Fruit fly (Drosophila melanogaster) whole organism, wandering third instar larva: ENCODE measurements around the gene CG15773.

Source experiments
- Abd-B ChIP-seq: fragments of >200 bp; optimal IDR thresholded peaks from 2 replicates; lab custom pipeline; 2017; ENCODE audit warnings: missing biosample characterization, missing genetic modification characterization
- CG32264 ChIP-seq: fragments of 200-800 bp; sonication (Bioruptor generic); optimal IDR thresholded peaks from 2 replicates; lab custom pipeline; 2016; ENCODE audit warnings: missing biosample characterization, missing genetic modification characterization
- CG9705 ChIP-seq: fragments of 200-800 bp; sonication (Bioruptor generic); optimal IDR thresholded peaks from 2 replicates; lab custom pipeline; 2018; ENCODE audit warnings: missing biosample characterization, mild to moderate bottlenecking, missing genetic modification characterization
- CrebA ChIP-seq: fragments of 200-800 bp; sonication (Bioruptor generic); optimal IDR thresholded peaks from 2 replicates; lab custom pipeline; 2016; ENCODE audit warnings: missing biosample characterization, mild to moderate bottlenecking, missing genetic modification characterization, borderline replicate concordance
- Dfd ChIP-seq: fragments of >200 bp; optimal IDR thresholded peaks from 2 replicates; lab custom pipeline; 2017; ENCODE audit warnings: missing biosample characterization, missing genetic modification characterization
- Dif ChIP-seq: fragments of 200-275, 200-300 bp; sonication (Bioruptor generic); optimal IDR thresholded peaks from 2 replicates; lab custom pipeline; 2018; ENCODE audit warnings: missing biosample characterization, missing genetic modification characterization; ENCODE audit not compliant: partially characterized antibody
- GATAd ChIP-seq: sonication (Bioruptor generic); optimal IDR thresholded peaks from 2 replicates; lab custom pipeline; 2016; ENCODE audit warnings: missing biosample characterization, missing genetic modification characterization
- HLH106 ChIP-seq: fragments of 200-800 bp; optimal IDR thresholded peaks from 3 replicates; lab custom pipeline; 2019; ENCODE audit warnings: missing biosample characterization, mild to moderate bottlenecking, missing genetic modification characterization, moderate library complexity
- Hnf4 ChIP-seq: fragments of 200-800 bp; sonication (Bioruptor generic); optimal IDR thresholded peaks from 2 replicates; lab custom pipeline; 2016; ENCODE audit warnings: missing biosample characterization, mild to moderate bottlenecking, missing genetic modification characterization
- Hr78 ChIP-seq: fragments of >200 bp; optimal IDR thresholded peaks from 2 replicates; lab custom pipeline; 2017; ENCODE audit warnings: missing biosample characterization, missing genetic modification characterization
- Hr83 ChIP-seq: fragments of 200-300 bp; sonication (Bioruptor generic); optimal IDR thresholded peaks from 2 replicates; lab custom pipeline; 2016; ENCODE audit warnings: missing biosample characterization, mild to moderate bottlenecking, missing genetic modification characterization, moderate library complexity; ENCODE audit not compliant: poor library complexity, severe bottlenecking
- Jra ChIP-seq: sonication (Bioruptor generic); optimal IDR thresholded peaks from 2 replicates; lab custom pipeline; 2016; ENCODE audit warnings: missing biosample characterization, missing genetic modification characterization
- Mio ChIP-seq: sonication (Bioruptor generic); optimal IDR thresholded peaks from 2 replicates; lab custom pipeline; 2016; ENCODE audit warnings: missing biosample characterization, missing genetic modification characterization
- Myc ChIP-seq: fragments of >200 bp; optimal IDR thresholded peaks from 2 replicates; lab custom pipeline; 2017
- N ChIP-seq: fragments of >200 bp; optimal IDR thresholded peaks from 2 replicates; lab custom pipeline; 2018; ENCODE audit warnings: missing biosample characterization, missing external identifiers, missing genetic modification characterization
- OdsH ChIP-seq: fragments of 200-800 bp; sonication (Bioruptor generic); optimal IDR thresholded peaks from 2 replicates; lab custom pipeline; 2016; ENCODE audit warnings: missing biosample characterization, mild to moderate bottlenecking, missing genetic modification characterization
- Rel ChIP-seq, 2 experiments: fragments of 200-800 bp; sonication (Bioruptor generic) in 1 of 2; optimal IDR thresholded peaks; 2 replicates in 1 of 2; 3 replicates in 1 of 2; lab custom pipeline; 2016 to 2019; ENCODE audit warnings: mild to moderate bottlenecking in 2 of 2, missing biosample characterization in 2 of 2, missing genetic modification characterization in 2 of 2, moderate library complexity in 1 of 2
- Sp1 ChIP-seq: fragments of 200-800 bp; sonication (Bioruptor generic); optimal IDR thresholded peaks from 3 replicates; lab custom pipeline; 2019; ENCODE audit warnings: missing biosample characterization, mild to moderate bottlenecking, missing genetic modification characterization, moderate library complexity
- Vsx2 ChIP-seq: fragments of 200-300, 225-300 bp; sonication (Bioruptor generic); optimal IDR thresholded peaks from 2 replicates; lab custom pipeline; 2018; ENCODE audit warnings: missing biosample characterization, missing genetic modification characterization; ENCODE audit not compliant: partially characterized antibody
- br ChIP-seq: fragments of 200-800 bp; sonication (Bioruptor generic); optimal IDR thresholded peaks from 2 replicates; lab custom pipeline; 2016; ENCODE audit warnings: missing biosample characterization, missing genetic modification characterization
- brk ChIP-seq: fragments of 200-800 bp; sonication (Bioruptor generic); optimal IDR thresholded peaks from 2 replicates; lab custom pipeline; 2016; ENCODE audit warnings: missing biosample characterization, mild to moderate bottlenecking, missing genetic modification characterization
- dl ChIP-seq, 2 experiments: fragments of 175-275, 200-275 bp in 1 of 2; fragments of 200-275 bp in 1 of 2; sonication (Bioruptor generic); optimal IDR thresholded peaks; lab custom pipeline; 2018; ENCODE audit warnings: mild to moderate bottlenecking in 2 of 2, missing biosample characterization in 2 of 2, missing genetic modification characterization in 2 of 2, moderate library complexity in 2 of 2; ENCODE audit not compliant: partially characterized antibody in 2 of 2, insufficient read depth in 1 of 2
- dmrt93B ChIP-seq: fragments of 200-800 bp; sonication (Bioruptor generic); optimal IDR thresholded peaks from 2 replicates; lab custom pipeline; 2018; ENCODE audit warnings: missing biosample characterization, mild to moderate bottlenecking, missing genetic modification characterization
- dsf ChIP-seq: sonication (Bioruptor generic); optimal IDR thresholded peaks from 2 replicates; lab custom pipeline; 2016; ENCODE audit warnings: missing biosample characterization, missing genetic modification characterization, borderline replicate concordance
- ey ChIP-seq: fragments of 200-800 bp; sonication (Bioruptor generic); optimal IDR thresholded peaks from 2 replicates; lab custom pipeline; 2016; ENCODE audit warnings: missing biosample characterization, missing genetic modification characterization
- foxo ChIP-seq, 2 experiments: fragments of 200-800 bp; sonication (Bioruptor generic); optimal IDR thresholded peaks; 2 replicates in 1 of 2; 3 replicates in 1 of 2; lab custom pipeline; 2016 to 2017; ENCODE audit warnings: missing biosample characterization in 2 of 2, missing genetic modification characterization in 2 of 2
- fru ChIP-seq: fragments of 200-800 bp; sonication (Bioruptor generic); optimal IDR thresholded peaks from 3 replicates; lab custom pipeline; 2016; ENCODE audit warnings: missing biosample characterization, mild to moderate bottlenecking, missing genetic modification characterization
- h ChIP-seq: fragments of 200-800 bp; sonication (Bioruptor generic); optimal IDR thresholded peaks from 3 replicates; lab custom pipeline; 2016; ENCODE audit warnings: missing biosample characterization, mild to moderate bottlenecking, missing genetic modification characterization
- jim ChIP-seq: fragments of 175-275, 200-325 bp; sonication (Bioruptor generic); optimal IDR thresholded peaks from 2 replicates; lab custom pipeline; 2016; ENCODE audit warnings: missing biosample characterization, mild to moderate bottlenecking, missing genetic modification characterization
- lola ChIP-seq: fragments of >200 bp; optimal IDR thresholded peaks from 2 replicates; lab custom pipeline; 2017; ENCODE audit warnings: missing biosample characterization, missing genetic modification characterization
- pan ChIP-seq: fragments of >200 bp; optimal IDR thresholded peaks from 2 replicates; lab custom pipeline; 2017
- psq ChIP-seq: fragments of 200-800 bp; sonication (Bioruptor generic); optimal IDR thresholded peaks from 3 replicates; lab custom pipeline; 2017; ENCODE audit warnings: missing biosample characterization, mild to moderate bottlenecking, missing genetic modification characterization, moderate library complexity
- rgr ChIP-seq: fragments of 200-800 bp; sonication (Bioruptor generic); optimal IDR thresholded peaks from 3 replicates; lab custom pipeline; 2016; ENCODE audit warnings: missing biosample characterization, mild to moderate bottlenecking, missing genetic modification characterization
- sage ChIP-seq: fragments of 200-800 bp; sonication (Bioruptor generic); optimal IDR thresholded peaks from 2 replicates; lab custom pipeline; 2016; ENCODE audit warnings: missing biosample characterization, mild to moderate bottlenecking, missing genetic modification characterization
- sv ChIP-seq: fragments of 200-800 bp; sonication (Bioruptor generic); optimal IDR thresholded peaks from 3 replicates; lab custom pipeline; 2016; ENCODE audit warnings: missing biosample characterization, missing genetic modification characterization
- tai ChIP-seq: sonication (Bioruptor generic); optimal IDR thresholded peaks from 2 replicates; lab custom pipeline; 2016; ENCODE audit warnings: missing biosample characterization, missing genetic modification characterization
- usp ChIP-seq: fragments of >200 bp; optimal IDR thresholded peaks from 2 replicates; lab custom pipeline; 2017; ENCODE audit warnings: missing biosample characterization, missing genetic modification characterization
- woc ChIP-seq: sonication (Bioruptor generic); optimal IDR thresholded peaks from 2 replicates; lab custom pipeline; 2016; ENCODE audit warnings: missing biosample characterization, mild to moderate bottlenecking, missing genetic modification characterization

Gene CG15773

dm6 chrX:5732440-5732839 lies at the start of gene CG15773:
Gene CG15773, plus strand, starts transcription at chrX:5732740.
- TF ChIP-seq woc (GFP tag; lab: Kevin White, UChicago), result no peak
- TF ChIP-seq Hr78 (GFP tag; lab: Kevin White, UChicago), result no peak
- no peak for TF ChIP-seq dmrt93B (GFP tag; lab: Kevin White, UChicago)
- no peak for TF ChIP-seq Dif (GFP tag; lab: Kevin White, UChicago)
- no peak for TF ChIP-seq psq (GFP tag; lab: Kevin White, UChicago)
- no peak for TF ChIP-seq OdsH (GFP tag; lab: Kevin White, UChicago)
- TF ChIP-seq Hr83 (GFP tag; lab: Kevin White, UChicago), result no peak
- no peak for TF ChIP-seq tai (GFP tag; lab: Kevin White, UChicago)
- no peak for TF ChIP-seq Myc (lab: Kevin White, UChicago)
- TF ChIP-seq Mio (GFP tag; lab: Kevin White, UChicago), result no peak
- no peak for TF ChIP-seq foxo (GFP tag; optimal IDR thresholded peaks at IDR 0.05; lab: Kevin White, UChicago)
- TF ChIP-seq pan (lab: Kevin White, UChicago), result no peak
- no peak for TF ChIP-seq h
- no peak for TF ChIP-seq GATAd (GFP tag; lab: Kevin White, UChicago)
- no peak for TF ChIP-seq N (GFP tag; lab: Kevin White, UChicago)
- no peak for TF ChIP-seq sage (GFP tag; lab: Kevin White, UChicago)

DNA sequence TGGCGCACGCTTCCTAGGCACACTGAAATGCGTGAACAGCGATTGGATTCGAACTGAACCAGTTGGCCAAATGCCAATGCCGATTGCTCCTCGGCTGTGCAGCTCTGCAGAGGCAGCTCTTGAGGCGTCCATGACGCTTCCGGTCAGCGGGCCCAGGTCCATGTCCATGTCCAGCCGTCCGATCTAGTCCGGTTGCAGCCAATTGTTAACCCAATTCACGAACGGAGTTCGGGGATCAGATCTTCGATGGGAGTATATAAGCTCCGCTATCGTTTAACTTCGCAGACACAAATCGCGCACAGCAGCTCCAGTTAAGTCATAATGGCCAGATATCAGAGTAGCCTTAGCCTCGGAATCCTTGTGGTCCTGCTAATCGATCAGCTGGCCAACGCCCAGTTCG lies 49.6 kb upstream of the CG15773 start, which contains the start of gene CG42449:
CG42449 (plus strand) TSS at position 301 of the 400 bp plus-strand sequence.
- no peak for TF ChIP-seq dsf (GFP tag; lab: Kevin White, UChicago)
- no peak for TF ChIP-seq ey (GFP tag; lab: Kevin White, UChicago)
- no peak for TF ChIP-seq Hr83 (GFP tag; lab: Kevin White, UChicago)
- TF ChIP-seq h, result no peak
- no peak for TF ChIP-seq lola (GFP tag; lab: Kevin White, UChicago)
- TF ChIP-seq brk, result no peak
- TF ChIP-seq HLH106 (tag; lab: Kevin White, UChicago), result no peak
- no peak for TF ChIP-seq Dfd (GFP tag; lab: Kevin White, UChicago)
- TF ChIP-seq CG32264 (GFP tag; lab: Kevin White, UChicago), result no peak
- TF ChIP-seq GATAd (GFP tag; lab: Kevin White, UChicago), result no peak
- no peak for TF ChIP-seq Hr78 (GFP tag; lab: Kevin White, UChicago)

DNA sequence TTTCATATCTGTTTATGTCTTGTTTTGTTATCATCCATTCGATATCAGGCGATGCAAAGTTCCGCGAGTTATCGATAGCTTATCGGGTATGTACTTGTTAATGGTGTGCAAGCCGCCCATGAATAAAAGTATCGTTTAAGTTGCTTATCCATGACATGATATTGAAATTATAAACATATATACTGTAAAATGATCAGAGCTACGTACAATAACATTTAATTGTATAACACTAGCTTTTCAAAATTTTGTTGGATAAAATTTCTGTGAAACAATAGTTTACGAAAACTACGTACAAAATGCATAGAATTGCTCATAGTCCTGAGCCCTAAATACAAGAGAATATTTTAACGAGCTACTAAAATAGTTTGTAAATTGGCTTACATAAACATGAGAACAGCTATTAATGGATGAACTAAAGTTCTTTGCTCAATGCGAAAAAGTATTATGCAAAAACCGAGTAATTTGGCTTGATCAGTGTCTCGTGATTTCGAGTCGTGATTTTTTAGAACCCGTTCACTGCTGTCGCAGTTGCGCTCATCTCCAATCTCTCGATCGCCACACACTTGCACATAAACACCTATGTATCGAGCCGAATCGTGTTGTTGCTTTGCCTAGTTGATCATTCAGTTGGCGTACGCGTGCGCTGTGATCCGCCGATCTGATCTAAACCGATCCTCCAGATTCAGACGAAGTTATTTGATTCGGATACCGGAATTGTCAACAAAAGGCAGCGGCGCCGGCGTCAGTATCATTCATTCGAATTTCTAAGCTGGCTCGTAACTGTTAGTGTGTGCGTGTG lies 42.9 kb upstream of the CG15773 start, which contains the start of the genes PGAP1 and cv:
PGAP1 (minus strand) TSS at position 57 of the 799 bp plus-strand sequence.
cv (plus strand) TSS at position 586 of the 799 bp plus-strand sequence.
- TF ChIP-seq Myc (lab: Kevin White, UChicago) (peak; percentile 13), woc (GFP tag; lab: Kevin White, UChicago) (peak; percentile 83), foxo (GFP tag; optimal IDR thresholded peaks at IDR 0.05; lab: Kevin White, UChicago) (peak in 1 of 2 experiments; percentile 64), HLH106 (tag; lab: Kevin White, UChicago) (peak; percentile 42), dsf (GFP tag; lab: Kevin White, UChicago) (no peak), pan (lab: Kevin White, UChicago) (no peak), Dfd (GFP tag; lab: Kevin White, UChicago) (no peak), Abd-B (GFP tag; lab: Kevin White, UChicago) (no peak), Hr83 (GFP tag; lab: Kevin White, UChicago) (no peak), dl (GFP tag; optimal IDR thresholded peaks at IDR 0.05; lab: Kevin White, UChicago; ENCODE audit: insufficient read depth in 1 of 2, partially characterized antibody in 2 of 2) (no peak), CrebA (GFP tag; lab: Kevin White, UChicago) (no peak), Hnf4 (GFP tag; lab: Kevin White, UChicago) (no peak), ey (GFP tag; lab: Kevin White, UChicago) (peak; percentile 45), rgr (no peak), Mio (GFP tag; lab: Kevin White, UChicago) (no peak), lola (GFP tag; lab: Kevin White, UChicago) (no peak), psq (GFP tag; lab: Kevin White, UChicago) (peak; percentile 19), brk (no peak), h (peak; percentile 33), CG9705 (GFP tag; lab: Kevin White, UChicago) (no peak), usp (GFP tag; lab: Kevin White, UChicago) (no peak), Rel (GFP tag; optimal IDR thresholded peaks at IDR 0.05; lab: Kevin White, UChicago) (no peak), Rel (tag; optimal IDR thresholded peaks at IDR 0.05; lab: Kevin White, UChicago) (no peak), jim (GFP tag; lab: Kevin White, UChicago) (no peak), GATAd (GFP tag; lab: Kevin White, UChicago) (peak; percentile 14), Jra (GFP tag; lab: Kevin White, UChicago) (peak; percentile 25), sage (GFP tag; lab: Kevin White, UChicago) (no peak), fru (GFP tag; lab: Kevin White, UChicago) (no peak), br (GFP tag; lab: Kevin White, UChicago) (peak; percentile 8), N (GFP tag; lab: Kevin White, UChicago) (no peak), Sp1 (peak; percentile 55), Vsx2 (GFP tag; lab: Kevin White, UChicago) (no peak), Hr78 (GFP tag; lab: Kevin White, UChicago) (no peak), CG32264 (GFP tag; lab: Kevin White, UChicago) (no peak), Dif (GFP tag; lab: Kevin White, UChicago) (no peak), OdsH (GFP tag; lab: Kevin White, UChicago) (peak; percentile 21), tai (GFP tag; lab: Kevin White, UChicago) (no peak), sv (GFP tag; lab: Kevin White, UChicago) (peak; percentile 12), dmrt93B (GFP tag; lab: Kevin White, UChicago) (no peak)
